Worm (Caenorhabditis elegans) whole organism, young adult: ENCODE measurements around the gene clec-196.
A peak's percentile ranks its signal among the peaks of the same experiment; 100 is the strongest.

Experiments used
- T07F8.4 ChIP-seq: sonication (generic microtip); optimal IDR thresholded peaks from 2 replicates; lab custom pipeline; 2016; ENCODE audit warnings: mild to moderate bottlenecking, missing genetic modification characterization, moderate library complexity, missing compliant biosample characterization
- Y56A3A.18 ChIP-seq: fragments of 200-800 bp; sonication (Bioruptor generic); IDR thresholded peaks from 2 replicates; pipeline ENCODE4 v1.3.6; 2022; ENCODE audit warnings: missing genetic modification reagents, missing genetic modification characterization, missing compliant biosample characterization
- ama-1 ChIP-seq, 3 experiments: fragments of 150-350 bp in 1 of 3; sonication (generic microtip) in 2 of 3; optimal IDR thresholded peaks; 2 replicates each; lab custom pipeline; 2014 to 2018; ENCODE audit warnings: missing biosample characterization in 2 of 3, missing genetic modification characterization in 2 of 3, missing genetic modification reagents in 2 of 3
- bed-2 ChIP-seq: fragments of 200-800 bp; sonication (Bioruptor generic); IDR thresholded peaks from 2 replicates; pipeline ENCODE4 v1.3.6; 2022; ENCODE audit warnings: missing genetic modification reagents, missing genetic modification characterization, missing compliant biosample characterization
- ets-4 ChIP-seq: fragments of 200-800 bp; sonication (Bioruptor generic); optimal IDR thresholded peaks from 2 replicates; lab custom pipeline; 2018; ENCODE audit warnings: mild to moderate bottlenecking, missing genetic modification characterization, missing compliant biosample characterization
- let-526 ChIP-seq: fragments of 200-800 bp; sonication (Bioruptor generic); IDR thresholded peaks from 2 replicates; pipeline ENCODE4 v1.3.6; 2022; ENCODE audit warnings: missing genetic modification reagents, missing genetic modification characterization, missing compliant biosample characterization
- lin-35 ChIP-seq, 3 experiments: fragments of 150-350 bp in 2 of 3; sonication (generic microtip) in 1 of 3; optimal IDR thresholded peaks; 2 replicates each; lab custom pipeline; 2014 to 2018; ENCODE audit warnings: missing biosample characterization in 3 of 3, missing genetic modification characterization in 3 of 3, missing genetic modification reagents in 3 of 3
- madf-6 ChIP-seq: fragments of 200-800 bp; sonication (Bioruptor generic); IDR thresholded peaks from 2 replicates; pipeline ENCODE4 v1.3.6; 2022; ENCODE audit warnings: missing genetic modification reagents, missing genetic modification characterization, missing compliant biosample characterization
- pha-4 ChIP-seq: fragments of 150-350 bp; sonication (generic microtip); optimal IDR thresholded peaks from 2 replicates; lab custom pipeline; 2014; ENCODE audit warnings: missing biosample characterization, missing genetic modification reagents, missing genetic modification characterization
- rcor-1 ChIP-seq: fragments of 200-800 bp; sonication (Bioruptor generic); IDR thresholded peaks from 2 replicates; pipeline ENCODE4 v1.3.6; 2022; ENCODE audit warnings: missing genetic modification reagents, missing genetic modification characterization, missing compliant biosample characterization
- snpc-3.4 ChIP-seq: sonication (generic microtip); optimal IDR thresholded peaks from 2 replicates; lab custom pipeline; 2017; ENCODE audit warnings: missing genetic modification characterization, mild to moderate bottlenecking, missing compliant biosample characterization, antibody characterized with exemption, moderate library complexity, missing genotype, missing genetic modification reagents
- tbx-9 ChIP-seq: sonication (generic microtip); optimal IDR thresholded peaks from 2 replicates; lab custom pipeline; 2016; ENCODE audit warnings: borderline replicate concordance, missing genetic modification characterization, inconsistent platforms, missing compliant biosample characterization
- unc-130 ChIP-seq: sonication (generic microtip); optimal IDR thresholded peaks from 2 replicates; lab custom pipeline; 2016; ENCODE audit warnings: missing genetic modification reagents, missing genetic modification characterization, missing compliant biosample characterization
- unc-62 ChIP-seq: fragments of 150-350 bp; optimal IDR thresholded peaks from 2 replicates; lab custom pipeline; 2014; ENCODE audit warnings: missing biosample characterization, missing genetic modification reagents, missing genetic modification characterization

- no peak for TF ChIP-seq Y56A3A.18 (GFP tag; lab: Robert Waterston, UW)
- no peak for TF ChIP-seq pha-4 (tag; lab: Kevin White, UChicago)
- no peak for TF ChIP-seq bed-2
- TF ChIP-seq unc-130 (GFP tag; lab: Kevin White, UChicago), result no peak
- no peak for TF ChIP-seq ama-1 (optimal IDR thresholded peaks at IDR 0.05; lab: Kevin White, UChicago)
- TF ChIP-seq ama-1 (GFP tag; optimal IDR thresholded peaks at IDR 0.05; lab: Kevin White, UChicago), result no peak
- no peak for TF ChIP-seq unc-62
- no peak for TF ChIP-seq let-526
- TF ChIP-seq madf-6 (GFP tag; lab: Robert Waterston, UW), result 0 out of 2 replicates have a peak, but pooled peaks have one; percentile 11
- TF ChIP-seq lin-35 (GFP tag; optimal IDR thresholded peaks at IDR 0.05; lab: Kevin White, UChicago), result no peak
- TF ChIP-seq rcor-1 (GFP tag; lab: Robert Waterston, UW), result no peak
- TF ChIP-seq T07F8.4, result no peak
- TF ChIP-seq tbx-9, result no peak
- no peak for TF ChIP-seq ets-4 (GFP tag; lab: Kevin White, UChicago)
- no peak for TF ChIP-seq snpc-3.4 (tag; lab: Kevin White, UChicago)
These were observed at the start of gene clec-196 for ce11 chrIV:17276705-17277458.
